Worm (Caenorhabditis elegans) whole organism, early embryonic: ENCODE results near the gene vars-1.

Experiments used
- B0310.2 ChIP-seq: sonication (generic microtip); optimal IDR thresholded peaks from 2 replicates; lab custom pipeline; 2016; ENCODE audit warnings: mild to moderate bottlenecking, missing genetic modification characterization, missing compliant biosample characterization
- F13C5.2 ChIP-seq: sonication (generic microtip); optimal IDR thresholded peaks from 2 replicates; lab custom pipeline; 2017; ENCODE audit warnings: mild to moderate bottlenecking, missing genetic modification characterization, inconsistent platforms, missing compliant biosample characterization
- aly-1 ChIP-seq: sonication (generic microtip); optimal IDR thresholded peaks from 2 replicates; lab custom pipeline; 2016; ENCODE audit warnings: missing genetic modification characterization, missing compliant biosample characterization
- ama-1 ChIP-seq: fragments of 150-350 bp; optimal IDR thresholded peaks from 2 replicates; lab custom pipeline; 2014
- ceh-36 ChIP-seq: sonication (generic microtip); optimal IDR thresholded peaks from 2 replicates; lab custom pipeline; 2016; ENCODE audit warnings: missing genetic modification characterization, inconsistent platforms, missing compliant biosample characterization
- ets-7 ChIP-seq: sonication (generic microtip); optimal IDR thresholded peaks from 2 replicates; lab custom pipeline; 2016; ENCODE audit warnings: missing genotype, missing genetic modification characterization, missing compliant biosample characterization
- flt-1 ChIP-seq: fragments of 200-800 bp; sonication (Bioruptor generic); IDR thresholded peaks from 2 replicates; pipeline ENCODE4 v1.3.6; 2022; ENCODE audit warnings: missing genetic modification characterization, missing compliant biosample characterization
- hmbx-1 ChIP-seq: sonication (generic microtip); optimal IDR thresholded peaks from 2 replicates; lab custom pipeline; 2016; ENCODE audit warnings: mild to moderate bottlenecking, missing genetic modification characterization, missing compliant biosample characterization
- hnd-1 ChIP-seq: sonication (generic microtip); optimal IDR thresholded peaks from 2 replicates; lab custom pipeline; 2016; ENCODE audit warnings: missing genetic modification characterization, missing compliant biosample characterization
- pes-1 ChIP-seq: fragments of 200-800 bp; sonication (Bioruptor generic); IDR thresholded peaks from 2 replicates; pipeline ENCODE4 v1.3.6; 2022; ENCODE audit warnings: missing genetic modification reagents, missing genetic modification characterization, missing compliant biosample characterization
- scrt-1 ChIP-seq: fragments of 200-800 bp; sonication (Bioruptor generic); IDR thresholded peaks from 2 replicates; pipeline ENCODE4 v1.3.6; 2022; ENCODE audit warnings: missing genetic modification characterization, missing compliant biosample characterization
- sea-1 ChIP-seq: fragments of 200-800 bp; sonication (Bioruptor generic); conservative IDR thresholded peaks from 2 replicates; pipeline ENCODE4 v1.3.6; 2022; ENCODE audit warnings: missing genetic modification characterization, missing compliant biosample characterization
- tbx-11 ChIP-seq: fragments of 200-800 bp; sonication (Bioruptor generic); IDR thresholded peaks from 2 replicates; pipeline ENCODE4 v1.3.6; 2022; ENCODE audit warnings: missing genetic modification characterization, missing compliant biosample characterization
- tra-4 ChIP-seq: sonication (generic microtip); optimal IDR thresholded peaks from 2 replicates; lab custom pipeline; 2017; ENCODE audit warnings: missing genetic modification characterization, missing compliant biosample characterization

DNA sequence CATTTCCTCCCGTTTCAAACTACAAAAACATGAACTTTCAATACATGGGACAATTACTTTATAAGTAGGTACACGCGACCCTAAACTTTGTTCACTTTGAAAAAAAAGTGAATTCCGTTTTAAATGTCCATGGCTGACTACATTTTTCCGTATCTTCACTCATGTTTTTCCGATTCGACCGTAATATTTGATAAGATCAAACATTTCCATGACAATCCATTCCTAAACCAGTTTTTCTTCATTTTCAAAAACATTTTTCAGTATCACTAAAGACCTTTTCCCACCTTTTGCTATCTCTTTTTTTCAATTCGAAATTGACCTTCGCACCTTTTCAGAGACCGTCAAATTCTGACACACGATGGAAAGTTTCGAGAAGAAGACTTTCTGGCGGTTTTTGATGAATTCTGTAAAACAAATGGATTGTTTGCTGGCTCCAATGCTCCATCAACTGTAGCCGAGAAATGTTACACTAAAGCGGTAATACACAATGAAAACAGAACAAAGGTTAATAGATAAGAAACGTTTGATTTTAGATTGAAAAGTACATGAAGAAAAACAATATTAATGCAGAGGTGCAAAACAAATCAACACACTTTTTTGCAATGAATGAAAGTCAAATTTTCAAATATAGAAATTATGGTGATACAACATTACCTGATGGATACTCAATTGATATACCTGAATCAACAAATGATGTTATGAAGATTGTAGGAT, 3.6 kb upstream of the vars-1 start:
- TF ChIP-seq ama-1 (lab: Kevin White, UChicago) (no peak), F13C5.2 (tag; lab: Kevin White, UChicago) (no peak), hnd-1 (tag; lab: Kevin White, UChicago) (no peak), flt-1 (GFP tag; lab: Robert Waterston, UW) (no peak), tra-4 (tag; lab: Kevin White, UChicago) (no peak), aly-1 (tag; lab: Kevin White, UChicago) (no peak), scrt-1 (no peak), pes-1 (GFP tag; lab: Robert Waterston, UW) (no peak), sea-1 (GFP tag; lab: Robert Waterston, UW) (no peak), tbx-11 (no peak), ets-7 (no peak), hmbx-1 (no peak), B0310.2 (tag; lab: Kevin White, UChicago) (no peak), ceh-36 (tag; lab: Kevin White, UChicago) (no peak)
